Worm (Caenorhabditis elegans): ENCODE results near the gene dhs-27.

dhs-27 gene

DNA sequence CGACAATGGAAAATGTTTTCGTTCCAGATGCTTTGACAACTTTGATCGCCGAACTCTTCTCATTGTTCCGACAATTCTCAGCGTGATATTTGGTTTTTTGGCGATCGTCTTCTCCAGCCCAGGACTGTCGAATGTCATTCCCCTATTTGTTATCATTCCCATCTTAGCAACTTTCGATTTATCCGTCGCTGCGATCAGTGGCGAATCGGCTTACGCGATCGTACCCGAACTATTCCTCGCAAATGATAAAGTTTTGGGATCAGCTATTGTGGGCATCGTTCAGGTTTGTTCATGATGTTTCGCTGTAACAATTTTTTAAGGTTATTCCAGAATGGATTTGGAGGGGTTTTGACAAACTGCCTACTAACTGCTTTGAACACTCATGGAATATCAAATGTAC lies 17.8 kb downstream of the dhs-27 start:
- TF ChIP-seq ceh-31 (tag; optimal IDR thresholded peaks at IDR 0.05) = no peak
- no peak for TF ChIP-seq ceh-9 (tag; optimal IDR thresholded peaks at IDR 0.05)
- no peak for TF ChIP-seq ztf-16 (tag; optimal IDR thresholded peaks at IDR 0.05)
- TF ChIP-seq ceh-19 (GFP tag; optimal IDR thresholded peaks at IDR 0.05) = no peak
- TF ChIP-seq dmd-4 (tag; optimal IDR thresholded peaks at IDR 0.05; ENCODE audit: borderline replicate concordance) = no peak
- TF ChIP-seq tbx-7 (tag; optimal IDR thresholded peaks at IDR 0.05) = no peak
- no peak for TF ChIP-seq ceh-24 (tag; optimal IDR thresholded peaks at IDR 0.05)

- TF ChIP-seq sdc-2 (tag; optimal IDR thresholded peaks at IDR 0.05) (no peak), unc-3 (GFP tag; conservative IDR thresholded peaks at IDR 0.05) (no peak), unc-3 (tag; optimal IDR thresholded peaks at IDR 0.05) (no peak), tbx-2 (tag; optimal IDR thresholded peaks at IDR 0.05) (no peak), sox-4 (tag; optimal IDR thresholded peaks at IDR 0.05) (no peak), pros-1 (tag; optimal IDR thresholded peaks at IDR 0.05) (no peak), elt-4 (tag; optimal IDR thresholded peaks at IDR 0.05) (no peak), unc-42 (tag; optimal IDR thresholded peaks at IDR 0.05) (no peak), tbx-7 (tag; optimal IDR thresholded peaks at IDR 0.05) (no peak), ama-1 (optimal IDR thresholded peaks at IDR 0.05) (no peak), ceh-24 (tag; optimal IDR thresholded peaks at IDR 0.05) (no peak), nhr-232 (tag; optimal IDR thresholded peaks at IDR 0.05) (no peak), pqm-1 (tag; optimal IDR thresholded peaks at IDR 0.05) (no peak), ceh-45 (GFP tag; IDR thresholded peaks at IDR 0.05) (no peak), F13H6.1 (tag; optimal IDR thresholded peaks at IDR 0.05) (no peak), che-1 (tag; optimal IDR thresholded peaks at IDR 0.05) (no peak), C38D4.7 (GFP tag; optimal IDR thresholded peaks at IDR 0.05) (no peak), odd-2 (tag; optimal IDR thresholded peaks at IDR 0.05) (no peak), ahr-1 (tag; optimal IDR thresholded peaks at IDR 0.05) (no peak)
Observed at ce11 chrX:3393562-3393961, 20.9 kb downstream of the dhs-27 start, which contains the start of gene slcf-2. slcf-2 (plus strand) TSS chrX:3393862.

- TF ChIP-seq nfya-1 (tag; optimal IDR thresholded peaks at IDR 0.05) (no peak), ceh-31 (tag; optimal IDR thresholded peaks at IDR 0.05) (no peak), ahr-1 (tag; optimal IDR thresholded peaks at IDR 0.05) (no peak), ceh-9 (tag; optimal IDR thresholded peaks at IDR 0.05) (no peak)
Observed at ce11 chrX:3385362-3385761, 29.1 kb downstream of the dhs-27 start, which contains the start of gene acp-1. acp-1 (minus strand) TSS chrX:3385462.

DNA sequence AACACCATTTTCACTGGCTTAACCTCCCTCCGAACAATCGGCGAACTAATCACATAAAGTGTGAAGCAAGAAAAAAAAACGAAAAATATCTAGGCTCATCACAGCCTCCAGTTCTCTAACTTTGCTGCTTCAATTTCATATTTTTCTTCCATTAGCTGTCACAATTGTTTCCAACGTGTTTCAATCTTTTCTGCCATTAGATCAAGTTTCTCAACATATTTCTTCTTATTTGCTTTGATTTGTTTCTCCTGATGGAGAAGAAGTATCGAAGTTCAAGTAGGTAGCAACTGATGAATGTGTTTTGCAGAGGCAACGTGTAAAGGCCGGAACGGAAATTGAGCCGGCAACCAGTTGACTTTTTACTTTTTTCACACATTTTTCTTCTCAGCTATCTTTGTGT lies 34.3 kb downstream of the dhs-27 start, which contains the start of gene ZK563.7:
ZK563.7 (plus strand) TSS at position 301 of the 400 bp plus-strand sequence.
- no peak for TF ChIP-seq pag-3 (tag; optimal IDR thresholded peaks at IDR 0.05; ENCODE audit: borderline replicate concordance)
- no peak for TF ChIP-seq dmd-4 (tag; optimal IDR thresholded peaks at IDR 0.05; ENCODE audit: borderline replicate concordance)
- TF ChIP-seq ceh-24 (tag; optimal IDR thresholded peaks at IDR 0.05) = no peak
- no peak for TF ChIP-seq F13H6.1 (tag; optimal IDR thresholded peaks at IDR 0.05)
- TF ChIP-seq hlh-13 (GFP tag; optimal IDR thresholded peaks at IDR 0.05) = no peak

DNA sequence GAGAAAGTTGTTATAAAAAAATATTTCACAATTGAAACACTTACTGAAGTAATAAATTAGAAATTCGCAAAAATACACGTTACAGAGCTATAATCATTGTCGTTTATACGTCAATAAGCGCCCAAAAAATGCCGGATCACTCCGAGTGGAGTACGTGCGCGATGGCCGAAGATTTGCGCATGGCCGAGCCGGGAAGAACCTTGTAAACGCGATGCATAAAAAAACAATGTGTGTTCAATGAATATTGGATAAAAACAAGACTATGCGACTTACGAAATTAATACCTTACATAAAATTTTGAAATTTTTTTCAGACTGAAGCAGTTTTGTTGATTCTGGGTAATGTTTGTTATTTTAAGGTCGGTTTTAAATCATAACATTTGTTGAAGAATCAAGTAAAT lies 35.4 kb downstream of the dhs-27 start, which contains the start of gene sorf-1:
sorf-1 (minus strand) TSS at position 135 of the 400 bp plus-strand sequence.
- TF ChIP-seq elt-2 (tag; optimal IDR thresholded peaks at IDR 0.05) = no peak
- no peak for TF ChIP-seq ceh-30 (tag; optimal IDR thresholded peaks at IDR 0.05)
- peak; percentile 83 for TF ChIP-seq tbx-2 (tag; optimal IDR thresholded peaks at IDR 0.05)
- peak; percentile 56 for TF ChIP-seq zip-5 (tag; optimal IDR thresholded peaks at IDR 0.05)
- TF ChIP-seq odd-2 (tag; optimal IDR thresholded peaks at IDR 0.05) = no peak
- no peak for TF ChIP-seq rnt-1 (tag; optimal IDR thresholded peaks at IDR 0.05)
- TF ChIP-seq ceh-14 (tag; optimal IDR thresholded peaks at IDR 0.05) = no peak
- no peak for TF ChIP-seq fkh-6 (tag; optimal IDR thresholded peaks at IDR 0.05)
- TF ChIP-seq pha-4 (tag; optimal IDR thresholded peaks at IDR 0.05) = no peak
- TF ChIP-seq K02D7.2 (tag; optimal IDR thresholded peaks at IDR 0.05) = no peak
- TF ChIP-seq hlh-15 (tag; optimal IDR thresholded peaks at IDR 0.05) = no peak
- peak; percentile 76 for TF ChIP-seq ceh-31 (tag; optimal IDR thresholded peaks at IDR 0.05)
- no peak for TF ChIP-seq eyg-1 (tag; optimal IDR thresholded peaks at IDR 0.05)
- peak; percentile 78 for TF ChIP-seq ceh-2 (tag; optimal IDR thresholded peaks at IDR 0.05)
- TF ChIP-seq hlh-6 (tag; optimal IDR thresholded peaks at IDR 0.05) = no peak
- TF ChIP-seq ceh-48 (tag; optimal IDR thresholded peaks at IDR 0.05) = no peak
- no peak for TF ChIP-seq nfya-1 (tag; optimal IDR thresholded peaks at IDR 0.05)
- TF ChIP-seq unc-86 (tag; optimal IDR thresholded peaks at IDR 0.05) = no peak
- TF ChIP-seq ceh-18 (tag; optimal IDR thresholded peaks at IDR 0.05) = no peak
- TF ChIP-seq ceh-6 (GFP tag; optimal IDR thresholded peaks at IDR 0.05) = no peak
- TF ChIP-seq hlh-13 (GFP tag; optimal IDR thresholded peaks at IDR 0.05) = no peak
- TF ChIP-seq pax-1 (tag; optimal IDR thresholded peaks at IDR 0.05) = no peak
- TF ChIP-seq C08G9.2 (tag; optimal IDR thresholded peaks at IDR 0.05) = peak; percentile 79
- TF ChIP-seq lim-6 (tag; optimal IDR thresholded peaks at IDR 0.05) = no peak
- no peak for TF ChIP-seq F13H6.1 (tag; optimal IDR thresholded peaks at IDR 0.05)
- no peak for TF ChIP-seq nhr-232 (tag; optimal IDR thresholded peaks at IDR 0.05)

Measured in whole organism, late embryonic.